Fruit fly (Drosophila melanogaster) whole organism, embryonic: ENCODE data around the gene CG14664.

Experiments
- Asciz ChIP-seq: fragments of 200-800 bp; sonication (Bioruptor generic); optimal IDR thresholded peaks from 2 replicates; lab custom pipeline; 2017; ENCODE audit warnings: missing biosample characterization, mild to moderate bottlenecking, missing genetic modification characterization, missing genetic modification reagents
- Atf3 ChIP-seq: fragments of 200-800 bp; sonication (Bioruptor generic); optimal IDR thresholded peaks from 3 replicates; lab custom pipeline; 2016; ENCODE audit warnings: missing biosample characterization, missing genetic modification characterization
- Awh ChIP-seq: fragments of 200-800 bp; sonication (Bioruptor generic); IDR thresholded peaks from 2 replicates; pipeline ENCODE4, ENCODE4 v1.3.6; 2022; ENCODE audit warnings: missing biosample characterization, missing genetic modification characterization
- Bteb2 ChIP-seq: fragments of 200-800 bp; sonication (Bioruptor generic); optimal IDR thresholded peaks from 2 replicates; lab custom pipeline; 2016; ENCODE audit warnings: missing biosample characterization, missing genetic modification characterization
- CG10267 ChIP-seq: fragments of 200-800 bp; sonication (Bioruptor generic); optimal IDR thresholded peaks from 2 replicates; lab custom pipeline; 2018; ENCODE audit warnings: missing biosample characterization, mild to moderate bottlenecking, missing genetic modification characterization, moderate library complexity
- CG11398 ChIP-seq: fragments of 200-800 bp; sonication (Bioruptor generic); optimal IDR thresholded peaks from 2 replicates; lab custom pipeline; 2016; ENCODE audit warnings: missing biosample characterization, missing genetic modification characterization
- CG12071 ChIP-seq: fragments of 200-800 bp; sonication (Bioruptor generic); optimal IDR thresholded peaks from 3 replicates; lab custom pipeline; 2018; ENCODE audit warnings: missing biosample characterization, mild to moderate bottlenecking, missing genetic modification characterization
- CG12155 ChIP-seq: fragments of 200-800 bp; sonication (Bioruptor generic); optimal IDR thresholded peaks from 3 replicates; lab custom pipeline; 2016; ENCODE audit warnings: missing biosample characterization, missing genetic modification characterization
- CG12744 ChIP-seq: fragments of 200-800 bp; sonication (Bioruptor generic); optimal IDR thresholded peaks from 2 replicates; lab custom pipeline; 2016; ENCODE audit warnings: missing biosample characterization, missing genetic modification characterization
- CG14965 ChIP-seq: fragments of 200-800 bp; sonication (Bioruptor generic); optimal IDR thresholded peaks from 2 replicates; lab custom pipeline; 2016; ENCODE audit warnings: missing biosample characterization, missing genetic modification characterization, borderline replicate concordance
- CG1529 ChIP-seq: fragments of 200-800 bp; sonication (Bioruptor generic); optimal IDR thresholded peaks from 3 replicates; lab custom pipeline; 2018; ENCODE audit warnings: missing biosample characterization, missing genetic modification characterization
- CG15696 ChIP-seq: fragments of 200-800 bp; sonication (Bioruptor generic); optimal IDR thresholded peaks from 2 replicates; lab custom pipeline; 2019; ENCODE audit warnings: missing biosample characterization, mild to moderate bottlenecking, missing genetic modification characterization, moderate library complexity
- CG17328 ChIP-seq: fragments of 200-800 bp; sonication (Bioruptor generic); IDR thresholded peaks from 2 replicates; pipeline ENCODE4 v1.3.6; 2022; ENCODE audit warnings: missing biosample characterization, missing genetic modification characterization
- CG2199 ChIP-seq: fragments of 200-800 bp; sonication (Bioruptor generic); IDR thresholded peaks from 3 replicates; pipeline ENCODE4 v1.3.6; 2022; ENCODE audit warnings: missing biosample characterization, missing genetic modification characterization
- CG30020 ChIP-seq: fragments of 200-800 bp; optimal IDR thresholded peaks from 2 replicates; lab custom pipeline; 2019; ENCODE audit warnings: missing biosample characterization, mild to moderate bottlenecking, missing genetic modification characterization, moderate library complexity
- CG31388 ChIP-seq: fragments of 200-800 bp; sonication (Bioruptor generic); optimal IDR thresholded peaks from 2 replicates; lab custom pipeline; 2016; ENCODE audit warnings: missing biosample characterization, missing genetic modification characterization
- CG4404 ChIP-seq: fragments of 200-800 bp; sonication (Bioruptor generic); IDR thresholded peaks from 2 replicates; pipeline ENCODE4 v1.3.6; 2022; ENCODE audit warnings: missing biosample characterization, missing genetic modification characterization
- CG6689 ChIP-seq: fragments of 200-800 bp; sonication (Bioruptor generic); IDR thresholded peaks from 2 replicates; pipeline ENCODE4 v1.3.6; 2022; ENCODE audit warnings: missing biosample characterization, missing genetic modification characterization
- CG6854 ChIP-seq: fragments of 200-800 bp; sonication (Bioruptor generic); optimal IDR thresholded peaks from 3 replicates; lab custom pipeline; 2017; ENCODE audit warnings: missing biosample characterization, mild to moderate bottlenecking, missing genetic modification characterization
- CG7372 ChIP-seq: fragments of 200-800 bp; sonication (Bioruptor generic); IDR thresholded peaks from 2 replicates; pipeline ENCODE4 v1.3.6; 2022; ENCODE audit warnings: missing biosample characterization, missing genetic modification characterization
- CG8089 ChIP-seq: fragments of 200-800 bp; sonication (Bioruptor generic); optimal IDR thresholded peaks from 3 replicates; lab custom pipeline; 2016; ENCODE audit warnings: missing biosample characterization, missing genetic modification characterization
- E2f2 ChIP-seq: fragments of 200-800 bp; sonication (Bioruptor generic); IDR thresholded peaks from 2 replicates; pipeline ENCODE4 v1.3.6; 2022; ENCODE audit warnings: missing biosample characterization, missing genetic modification characterization
- Fer2 ChIP-seq: fragments of 200-800 bp; sonication (Bioruptor generic); optimal IDR thresholded peaks from 2 replicates; lab custom pipeline; 2018; ENCODE audit warnings: missing biosample characterization, mild to moderate bottlenecking, missing genetic modification characterization, moderate library complexity
- Gsc ChIP-seq: fragments of 200-800 bp; sonication (Bioruptor generic); IDR thresholded peaks from 2 replicates; pipeline ENCODE4 v1.3.6; 2022; ENCODE audit warnings: missing biosample characterization, missing genetic modification characterization
- HmgD ChIP-seq: fragments of 200-800 bp; sonication (Bioruptor generic); optimal IDR thresholded peaks from 3 replicates; lab custom pipeline; 2016; ENCODE audit warnings: missing biosample characterization, missing genetic modification characterization
- Mad ChIP-seq: fragments of 200-800 bp; sonication (Bioruptor generic); optimal IDR thresholded peaks from 2 replicates; lab custom pipeline; 2016; ENCODE audit warnings: missing biosample characterization, missing genetic modification characterization
- Nf-YB ChIP-seq: fragments of 200-800 bp; sonication (Bioruptor generic); optimal IDR thresholded peaks from 3 replicates; lab custom pipeline; 2019; ENCODE audit warnings: missing biosample characterization, mild to moderate bottlenecking, missing genetic modification characterization, moderate library complexity
- Pdp1 ChIP-seq, 2 experiments: fragments of 200-800 bp; sonication (Bioruptor generic); optimal IDR thresholded peaks; 3 replicates each; lab custom pipeline; 2016; ENCODE audit warnings: missing biosample characterization in 2 of 2, missing genetic modification characterization in 2 of 2, mild to moderate bottlenecking in 1 of 2, moderate library complexity in 1 of 2
- Trl ChIP-seq, 3 experiments: fragments of >200 bp in 2 of 3; fragments of 200-800 bp in 1 of 3; sonication (Bioruptor generic) in 1 of 3; optimal IDR thresholded peaks; 2 replicates in 1 of 3; 3 replicates in 2 of 3; lab custom pipeline; 2016 to 2017; ENCODE audit warnings: missing biosample characterization in 1 of 3, missing genetic modification characterization in 1 of 3
- Xbp1 ChIP-seq: fragments of 200-800 bp; sonication (Bioruptor generic); optimal IDR thresholded peaks from 3 replicates; lab custom pipeline; 2016; ENCODE audit warnings: missing biosample characterization, mild to moderate bottlenecking, missing genetic modification characterization
- Xrp1 ChIP-seq: fragments of 200-800 bp; sonication (Bioruptor generic); IDR thresholded peaks from 2 replicates; pipeline ENCODE4 v1.3.6; 2022; ENCODE audit warnings: missing biosample characterization, missing genetic modification characterization
- al ChIP-seq: fragments of 200-800 bp; sonication (Bioruptor generic); IDR thresholded peaks from 2 replicates; pipeline ENCODE4 v1.3.6; 2022; ENCODE audit warnings: missing biosample characterization, missing genetic modification characterization
- ara ChIP-seq: fragments of 200-800 bp; sonication (Bioruptor generic); IDR thresholded peaks from 2 replicates; pipeline ENCODE4 v1.3.6; 2022; ENCODE audit warnings: missing biosample characterization, missing genetic modification characterization
- cas ChIP-seq: fragments of 200-800 bp; sonication (Bioruptor generic); IDR thresholded peaks from 2 replicates; pipeline ENCODE4 v1.3.6; 2022; ENCODE audit warnings: missing biosample characterization, missing genetic modification characterization
- dan ChIP-seq: fragments of 200-800 bp; sonication (Bioruptor generic); IDR thresholded peaks from 2 replicates; pipeline ENCODE4 v1.3.6; 2022; ENCODE audit warnings: missing biosample characterization, missing genetic modification characterization
- gce ChIP-seq: fragments of 200-800 bp; sonication (Bioruptor generic); IDR thresholded peaks from 3 replicates; pipeline ENCODE4 v1.3.6; 2022; ENCODE audit warnings: missing biosample characterization, missing genetic modification characterization
- gfzf ChIP-seq: fragments of 200-800 bp; sonication (Bioruptor generic); optimal IDR thresholded peaks from 2 replicates; lab custom pipeline; 2016; ENCODE audit warnings: missing biosample characterization, mild to moderate bottlenecking, missing genetic modification characterization, moderate library complexity
- hb ChIP-seq: fragments of 200-800 bp; sonication (Bioruptor generic); IDR thresholded peaks from 3 replicates; pipeline ENCODE4 v1.3.6; 2022; ENCODE audit warnings: missing biosample characterization, missing genetic modification characterization; ENCODE audit not compliant: partially characterized antibody
- hkb ChIP-seq, 2 experiments: fragments of 200-800 bp in 1 of 2; fragments of >200 bp in 1 of 2; sonication (Bioruptor generic) in 1 of 2; IDR thresholded peaks in 1 of 2; optimal IDR thresholded peaks in 1 of 2; 2 replicates each; pipeline versions ENCODE4 v1.3.6 to Lab custom; 2017 to 2022; ENCODE audit warnings: missing biosample characterization in 1 of 2, missing genetic modification characterization in 1 of 2
- ind ChIP-seq: fragments of 200-800 bp; sonication (Bioruptor generic); optimal IDR thresholded peaks from 3 replicates; lab custom pipeline; 2016; ENCODE audit warnings: missing biosample characterization, missing genetic modification characterization
- knrl ChIP-seq: fragments of 200-800 bp; sonication (Bioruptor generic); IDR thresholded peaks from 3 replicates; pipeline ENCODE4 v1.3.6; 2022; ENCODE audit warnings: missing biosample characterization, missing genetic modification characterization; ENCODE audit not compliant: partially characterized antibody
- lab ChIP-seq: fragments of 200-800 bp; sonication (Bioruptor generic); optimal IDR thresholded peaks from 3 replicates; lab custom pipeline; 2017; ENCODE audit warnings: missing biosample characterization, missing genetic modification characterization, mild to moderate bottlenecking, moderate library complexity, missing genetic modification reagents
- lmd ChIP-seq: fragments of 200-800 bp; sonication (Bioruptor generic); IDR thresholded peaks from 2 replicates; pipeline ENCODE4 v1.3.6; 2022; ENCODE audit warnings: missing biosample characterization, missing genetic modification characterization
- pnt ChIP-seq: fragments of 200-800 bp; sonication (Bioruptor generic); optimal IDR thresholded peaks from 3 replicates; lab custom pipeline; 2016; ENCODE audit warnings: missing biosample characterization, missing genetic modification characterization
- ranshi ChIP-seq: fragments of 200-800 bp; sonication (Bioruptor generic); IDR thresholded peaks from 2 replicates; pipeline ENCODE4 v1.3.6; 2022; ENCODE audit warnings: missing biosample characterization, missing genetic modification characterization
- scrt ChIP-seq: fragments of 200-800 bp; sonication (Bioruptor generic); optimal IDR thresholded peaks from 2 replicates; lab custom pipeline; 2018; ENCODE audit warnings: missing biosample characterization, mild to moderate bottlenecking, missing genetic modification characterization, moderate library complexity
- sr ChIP-seq: fragments of 200-800 bp; sonication (Bioruptor generic); IDR thresholded peaks from 3 replicates; pipeline ENCODE4 v1.3.6; 2022; ENCODE audit warnings: missing biosample characterization, missing genetic modification characterization
- tgo ChIP-seq: fragments of 200-800 bp; sonication (Bioruptor generic); IDR thresholded peaks from 3 replicates; pipeline ENCODE4 v1.3.6; 2022; ENCODE audit warnings: missing biosample characterization, missing genetic modification characterization
- wdn ChIP-seq: fragments of 200-800 bp; sonication (Bioruptor generic); IDR thresholded peaks from 2 replicates; pipeline ENCODE4 v1.3.6; 2022; ENCODE audit warnings: missing biosample characterization, missing genetic modification characterization
- zen ChIP-seq: fragments of 200-800 bp; sonication (Bioruptor generic); optimal IDR thresholded peaks from 3 replicates; lab custom pipeline; 2018; ENCODE audit warnings: missing biosample characterization, mild to moderate bottlenecking, missing genetic modification characterization, moderate library complexity
- zf30C ChIP-seq: fragments of 200-800 bp; sonication (Bioruptor generic); optimal IDR thresholded peaks from 3 replicates; lab custom pipeline; 2018; ENCODE audit warnings: missing biosample characterization, mild to moderate bottlenecking, missing genetic modification characterization

Gene CG14664

DNA sequence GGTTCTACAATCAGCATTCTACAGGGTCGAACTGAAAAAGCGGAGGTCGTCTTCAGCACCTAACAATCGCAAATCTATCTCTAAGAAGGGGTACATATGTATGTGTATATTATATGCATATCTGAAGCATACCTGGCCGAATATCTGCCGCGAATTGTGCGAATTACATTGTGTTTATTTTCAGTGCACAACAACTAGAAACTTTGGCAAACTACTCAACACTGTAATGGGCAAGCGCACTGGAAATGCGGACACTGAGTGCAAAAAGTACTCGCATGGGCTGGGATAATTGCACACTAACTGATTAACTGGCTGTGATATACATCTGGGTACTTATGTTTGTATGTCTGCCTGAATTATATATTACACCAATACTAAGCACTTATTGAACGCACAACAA lies 46.9 kb downstream of the CG14664 start (continued):
- no peak for TF ChIP-seq Asciz (GFP tag; lab: Kevin White, UChicago)
- no peak for TF ChIP-seq sr (GFP tag; lab: Robert Waterston, UW)
- TF ChIP-seq scrt (GFP tag; lab: Kevin White, UChicago): no peak
- TF ChIP-seq gfzf (GFP tag; lab: Kevin White, UChicago): no peak
- no peak for TF ChIP-seq Mad
- no peak for TF ChIP-seq Trl (optimal IDR thresholded peaks at IDR 0.05; lab: Kevin White, UChicago)
- peak; percentile 16 for TF ChIP-seq Trl (GFP tag; optimal IDR thresholded peaks at IDR 0.05; lab: Kevin White, UChicago)
- TF ChIP-seq CG17328 (GFP tag; lab: Robert Waterston, UW): no peak; the same call in 1 of the 2 replicates
- no peak for TF ChIP-seq CG6689 (GFP tag; lab: Robert Waterston, UW)
- no peak for TF ChIP-seq gce (GFP tag; lab: Robert Waterston, UW)
- no peak for TF ChIP-seq Bteb2 (GFP tag; lab: Kevin White, UChicago)
- TF ChIP-seq CG7372 (GFP tag; lab: Robert Waterston, UW): no peak
- no peak for TF ChIP-seq CG31388 (GFP tag; lab: Kevin White, UChicago)
- TF ChIP-seq CG6854 (GFP tag; lab: Kevin White, UChicago): no peak
- TF ChIP-seq Fer2 (tag; lab: Kevin White, UChicago): no peak
- TF ChIP-seq pnt: no peak
- no peak for TF ChIP-seq CG30020 (tag; lab: Kevin White, UChicago)
- TF ChIP-seq CG15696 (tag; lab: Kevin White, UChicago): no peak
- TF ChIP-seq HmgD (GFP tag; lab: Kevin White, UChicago): no peak
- TF ChIP-seq lab: no peak
- no peak for TF ChIP-seq wdn
- no peak for TF ChIP-seq tgo
- no peak for TF ChIP-seq CG12071
- TF ChIP-seq Xbp1 (GFP tag; lab: Kevin White, UChicago): peak; percentile 12
- TF ChIP-seq ranshi: no peak
- TF ChIP-seq ind (GFP tag; lab: Kevin White, UChicago): peak; percentile 19
- no peak for TF ChIP-seq hb (GFP tag; lab: Robert Waterston, UW)
- TF ChIP-seq CG2199 (GFP tag; lab: Robert Waterston, UW): no peak
- peak in 1 of 2 experiments; percentile 29 for TF ChIP-seq Pdp1 (GFP tag; optimal IDR thresholded peaks at IDR 0.05; lab: Kevin White, UChicago)
- no peak for TF ChIP-seq Nf-YB (GFP tag; lab: Kevin White, UChicago)
- no peak for TF ChIP-seq Gsc
- peak; percentile 14 for TF ChIP-seq zen
- TF ChIP-seq hkb (optimal IDR thresholded peaks at IDR 0.05; lab: Kevin White, UChicago): no peak
- 0 out of 2 replicates have a peak, but pooled peaks have one; percentile 38 for TF ChIP-seq hkb (GFP tag; IDR thresholded peaks at IDR 0.05; lab: Robert Waterston, UW)
- TF ChIP-seq CG8089 (GFP tag; lab: Kevin White, UChicago): no peak
- peak; percentile 84 for TF ChIP-seq zf30C (GFP tag; lab: Kevin White, UChicago)
- no peak for TF ChIP-seq CG4404 (GFP tag; lab: Robert Waterston, UW)
- TF ChIP-seq CG12744 (GFP tag; lab: Kevin White, UChicago): no peak
- no peak for TF ChIP-seq Atf3 (GFP tag; lab: Kevin White, UChicago)
- no peak for TF ChIP-seq cas (GFP tag; lab: Robert Waterston, UW)
- no peak for TF ChIP-seq knrl (GFP tag; lab: Robert Waterston, UW)
- TF ChIP-seq E2f2: no peak
- TF ChIP-seq al: no peak
- no peak for TF ChIP-seq dan
- peak; percentile 60 for TF ChIP-seq Xrp1 (GFP tag; lab: Robert Waterston, UW)
- no peak; the same call in 1 of the 2 replicates for TF ChIP-seq lmd (GFP tag; lab: Robert Waterston, UW)
- TF ChIP-seq CG12155 (GFP tag; lab: Kevin White, UChicago): peak; percentile 25
- TF ChIP-seq Awh (GFP tag; lab: Robert Waterston, UW): no peak
- TF ChIP-seq CG10267 (tag; lab: Kevin White, UChicago): peak; percentile 76
- TF ChIP-seq ara (GFP tag; lab: Robert Waterston, UW): no peak
- no peak for TF ChIP-seq CG11398 (GFP tag; lab: Kevin White, UChicago)
- no peak for TF ChIP-seq CG14965 (GFP tag; lab: Kevin White, UChicago)
- no peak for TF ChIP-seq CG1529
